Worm (Caenorhabditis elegans): ENCODE measurements around the gene srx-97.

srx-97 gene

DNA sequence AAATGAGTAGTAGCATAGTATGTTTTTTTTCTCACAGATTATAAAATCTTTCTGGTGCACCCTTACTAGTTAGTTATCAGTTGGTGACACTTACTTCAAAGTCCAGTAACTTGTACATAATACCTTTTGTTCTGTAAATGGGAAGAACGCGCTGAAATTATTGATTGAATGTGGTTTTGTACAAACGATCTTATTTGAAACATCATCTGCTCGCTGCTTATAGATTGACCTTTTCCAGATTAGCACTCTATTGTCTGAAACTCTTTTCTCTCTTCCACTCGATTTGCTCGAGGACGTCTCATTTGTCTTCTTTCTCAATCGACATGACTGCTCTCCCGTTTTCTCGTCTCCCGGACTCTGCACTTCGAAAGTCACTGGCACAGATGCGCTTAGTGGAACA is 22.1 kb downstream of the srx-97 start, which contains the start of gene fbxb-33:
Gene fbxb-33 (plus strand): TSS at position 301 of the 400 bp plus-strand sequence.
- TF ChIP-seq efl-1 (GFP tag; optimal IDR thresholded peaks at IDR 0.05), result no peak
- no peak for TF ChIP-seq B0035.1 (tag; optimal IDR thresholded peaks at IDR 0.05)
- no peak for TF ChIP-seq zim-3 (tag; optimal IDR thresholded peaks at IDR 0.05)
- no peak for TF ChIP-seq ccch-3 (GFP tag; optimal IDR thresholded peaks at IDR 0.05)
- no peak for TF ChIP-seq cebp-2 (GFP tag; IDR thresholded peaks at IDR 0.05)
- TF ChIP-seq F10E7.11 (tag; optimal IDR thresholded peaks at IDR 0.05), result no peak
- no peak for TF ChIP-seq madf-3 (GFP tag; IDR thresholded peaks at IDR 0.05)
- no peak for TF ChIP-seq K12H6.12 (tag; optimal IDR thresholded peaks at IDR 0.05)
- no peak for TF ChIP-seq rcor-1 (GFP tag; IDR thresholded peaks at IDR 0.05)
- no peak for TF ChIP-seq nhr-80 (tag; optimal IDR thresholded peaks at IDR 0.05)
- no peak for TF ChIP-seq attf-3 (GFP tag; conservative IDR thresholded peaks at IDR 0.05)
- TF ChIP-seq ceh-100 (GFP tag; IDR thresholded peaks at IDR 0.05), result no peak
- TF ChIP-seq dpff-1 (tag; optimal IDR thresholded peaks at IDR 0.05), result no peak

DNA sequence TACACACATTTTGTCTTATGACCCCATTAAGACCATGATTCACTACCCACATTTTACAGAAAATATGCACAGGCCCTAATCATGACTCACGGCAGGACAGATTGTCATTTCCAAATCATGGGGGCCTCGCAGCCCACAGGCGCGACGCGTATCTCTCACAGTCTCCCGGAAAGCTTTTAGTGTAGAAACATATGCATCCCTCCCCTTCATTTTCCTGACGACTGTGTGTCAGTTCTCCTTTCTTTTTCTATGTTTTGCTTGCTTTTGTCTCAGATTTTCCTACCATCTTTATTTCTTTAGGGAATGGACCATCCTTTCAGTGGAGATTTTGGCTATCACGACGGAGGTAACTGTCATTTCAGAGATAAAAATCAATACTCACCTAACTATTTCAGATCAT is 28.0 kb downstream of the srx-97 start, which contains the start of gene M151.1:
Gene M151.1 (plus strand): TSS at position 301 of the 400 bp plus-strand sequence.
- TF ChIP-seq F37B4.10 (GFP tag; IDR thresholded peaks at IDR 0.05) (no peak), madf-3 (GFP tag; IDR thresholded peaks at IDR 0.05) (no peak), attf-3 (GFP tag; conservative IDR thresholded peaks at IDR 0.05) (no peak), snpc-1.3 (tag; optimal IDR thresholded peaks at IDR 0.05; ENCODE audit: insufficient read depth) (no peak), lin-35 (GFP tag; optimal IDR thresholded peaks at IDR 0.05) (no peak), hmg-1.2 (GFP tag; IDR thresholded peaks at IDR 0.05) (no peak), hlh-12 (tag; optimal IDR thresholded peaks at IDR 0.05) (no peak)

DNA sequence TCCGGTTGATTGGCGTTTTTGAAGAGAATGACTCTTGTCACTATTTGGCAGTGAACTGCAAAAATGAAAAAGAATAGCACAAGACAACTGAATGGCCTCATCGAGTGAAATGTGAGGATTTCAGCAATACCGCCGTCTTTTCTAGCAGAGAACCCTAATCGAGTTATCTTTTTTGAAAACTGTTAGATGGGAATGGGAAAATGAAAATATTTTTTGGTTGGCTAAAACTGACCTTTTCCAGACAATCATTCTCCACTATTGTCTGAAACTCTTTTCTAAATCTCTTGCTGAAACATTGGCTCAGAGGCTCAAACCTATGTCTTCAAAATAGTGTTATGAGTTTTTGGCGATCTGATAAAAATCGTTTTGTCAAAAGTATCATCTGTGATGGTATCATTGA is 29.0 kb downstream of the srx-97 start, which contains the start of gene M151.10:
Gene M151.10 (minus strand): TSS at position 101 of the 400 bp plus-strand sequence.
- TF ChIP-seq hlh-26 (GFP tag; conservative IDR thresholded peaks at IDR 0.05) (no peak), mcd-1 (GFP tag; IDR thresholded peaks at IDR 0.05) (no peak), unc-130 (GFP tag; optimal IDR thresholded peaks at IDR 0.05) (no peak), sptf-2 (GFP tag; optimal IDR thresholded peaks at IDR 0.05) (no peak), lsy-27 (tag; optimal IDR thresholded peaks at IDR 0.05; ENCODE audit: borderline replicate concordance, insufficient read depth) (no peak), ztf-22 (GFP tag; optimal IDR thresholded peaks at IDR 0.05) (no peak), chd-7 (tag; optimal IDR thresholded peaks at IDR 0.05) (no peak), madf-6 (GFP tag; IDR thresholded peaks at IDR 0.05) (no peak), akir-1 (GFP tag; optimal IDR thresholded peaks at IDR 0.05) (no peak), nfyb-1 (GFP tag; IDR thresholded peaks at IDR 0.05) (no peak), F57C9.4 (tag; optimal IDR thresholded peaks at IDR 0.05) (no peak), hrde-1 (tag; optimal IDR thresholded peaks at IDR 0.05; ENCODE audit: borderline replicate concordance) (no peak), nhr-27 (tag; optimal IDR thresholded peaks at IDR 0.05) (no peak), sdz-38 (tag; optimal IDR thresholded peaks at IDR 0.05) (no peak), hsf-1 (GFP tag; IDR thresholded peaks at IDR 0.05) (no peak), nhr-120 (GFP tag; IDR thresholded peaks at IDR 0.05) (no peak)

DNA sequence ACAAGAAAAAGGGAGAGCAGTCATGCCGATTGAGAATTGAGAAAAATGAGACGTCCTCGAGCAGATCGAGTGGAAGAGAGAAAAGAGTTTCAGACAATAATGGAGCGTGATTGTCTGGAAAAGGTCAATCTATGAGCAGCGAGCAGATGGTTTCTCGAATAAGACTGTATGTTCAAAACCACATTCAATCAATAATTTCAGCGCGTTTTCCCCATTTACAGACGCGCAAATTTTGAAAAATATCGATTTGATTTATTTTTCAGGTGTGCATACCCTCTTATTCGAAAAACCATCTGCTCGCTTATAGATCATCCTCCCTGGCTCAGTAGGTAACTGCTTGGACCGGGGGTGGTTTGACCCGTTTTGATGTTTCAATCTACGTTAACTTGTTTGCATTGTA is 30.0 kb downstream of the srx-97 start, which contains the start of gene fbxb-31:
Gene fbxb-31 (minus strand): TSS at position 101 of the 400 bp plus-strand sequence.
- TF ChIP-seq Y53G8AR.9 (GFP tag; conservative IDR thresholded peaks at IDR 0.05) (no peak), ztf-28 (GFP tag; IDR thresholded peaks at IDR 0.05) (no peak), sea-2 (GFP tag; IDR thresholded peaks at IDR 0.05) (no peak), B0261.1 (tag; optimal IDR thresholded peaks at IDR 0.05) (no peak), chd-7 (tag; optimal IDR thresholded peaks at IDR 0.05) (no peak), rec-8 (tag; optimal IDR thresholded peaks at IDR 0.05) (no peak)

Measured in whole organism, young adult.